Worm (Caenorhabditis elegans) whole organism, L3 larva: ENCODE data around the gene Y57G11C.48.

Experiments
- ZK546.5 ChIP-seq: sonication (generic microtip); optimal IDR thresholded peaks from 2 replicates; lab custom pipeline; 2017; ENCODE audit warnings: missing biosample characterization, missing genetic modification characterization
- aly-2 ChIP-seq: fragments of 150-350 bp; optimal IDR thresholded peaks from 2 replicates; lab custom pipeline; 2014; ENCODE audit warnings: missing biosample characterization, missing genetic modification characterization
- ceh-16 ChIP-seq: sonication (generic microtip); optimal IDR thresholded peaks from 2 replicates; lab custom pipeline; 2017; ENCODE audit warnings: missing biosample characterization, missing genetic modification characterization
- elt-1 ChIP-seq: fragments of 150-350 bp; optimal IDR thresholded peaks from 2 replicates; lab custom pipeline; 2014; ENCODE audit warnings: missing biosample characterization, missing genetic modification characterization
- elt-3 ChIP-seq, 3 experiments: fragments of 150-350 bp in 1 of 3; sonication (generic microtip) in 2 of 3; optimal IDR thresholded peaks; 2 replicates in 2 of 3; 4 replicates in 1 of 3; lab custom pipeline; 2014 to 2017; ENCODE audit warnings: missing biosample characterization in 3 of 3, missing genetic modification characterization in 3 of 3
- fos-1 ChIP-seq: fragments of 150-350 bp; optimal IDR thresholded peaks from 2 replicates; lab custom pipeline; 2014; ENCODE audit warnings: missing biosample characterization, missing genetic modification characterization
- lin-39 ChIP-seq: fragments of 150-350 bp; optimal IDR thresholded peaks from 2 replicates; lab custom pipeline; 2018; ENCODE audit warnings: missing biosample characterization, missing genetic modification reagents, missing genetic modification characterization
- nfya-1 ChIP-seq: sonication (generic microtip); optimal IDR thresholded peaks from 2 replicates; lab custom pipeline; 2017; ENCODE audit warnings: missing genetic modification characterization, mild to moderate bottlenecking, missing compliant biosample characterization, antibody characterized with exemption, moderate library complexity; ENCODE audit not compliant: insufficient read depth
- nhr-237 ChIP-seq: fragments of 150-350 bp; optimal IDR thresholded peaks from 2 replicates; lab custom pipeline; 2014; ENCODE audit warnings: missing biosample characterization, missing genetic modification characterization
- pqm-1 ChIP-seq: fragments of 150-350 bp; optimal IDR thresholded peaks from 2 replicates; lab custom pipeline; 2017; ENCODE audit warnings: missing biosample characterization, missing genetic modification characterization, inconsistent platforms
- tbx-2 ChIP-seq: sonication (generic microtip); optimal IDR thresholded peaks from 2 replicates; lab custom pipeline; 2016; ENCODE audit warnings: mild to moderate bottlenecking, missing genetic modification characterization, missing compliant biosample characterization
- zag-1 ChIP-seq: fragments of 150-350 bp; optimal IDR thresholded peaks from 2 replicates; lab custom pipeline; 2014; ENCODE audit warnings: missing biosample characterization, missing genetic modification characterization

ce11 chrIV:14909589-14909988 lies 34.5 kb downstream of the Y57G11C.48 start, which contains the start of gene pnc-2:
- TF ChIP-seq ceh-16 (tag; lab: Kevin White, UChicago) (no peak), elt-1 (tag; lab: Kevin White, UChicago) (no peak), elt-3 (tag; optimal IDR thresholded peaks at IDR 0.05; lab: Kevin White, UChicago) (no peak), pqm-1 (tag; lab: Kevin White, UChicago) (no peak), aly-2 (tag; lab: Kevin White, UChicago) (no peak), ZK546.5 (no peak), lin-39 (no peak), fos-1 (no peak), nfya-1 (tag; lab: Kevin White, UChicago) (no peak), nhr-237 (tag; lab: Kevin White, UChicago) (no peak), tbx-2 (tag; lab: Kevin White, UChicago) (no peak), zag-1 (tag; lab: Kevin White, UChicago) (no peak)
